Worm (Caenorhabditis elegans): ENCODE measurements around the gene clec-245.

- TF ChIP-seq tbx-37 (GFP tag; conservative IDR thresholded peaks at IDR 0.05) (no peak), aly-1 (tag; optimal IDR thresholded peaks at IDR 0.05) (no peak), ceh-36 (tag; optimal IDR thresholded peaks at IDR 0.05) (no peak), ama-1 (optimal IDR thresholded peaks at IDR 0.05) (no peak), tra-4 (tag; optimal IDR thresholded peaks at IDR 0.05) (no peak)
Measured at ce11 chrV:18161228-18161627, 27.0 kb downstream of the clec-245 start, which contains the start of gene C14A6.13.

Measured in whole organism, early embryonic.